Worm (Caenorhabditis elegans) whole organism, L4/young adult: Measurements from ENCODE around the gene acbp-5.

Experiments used
- W03F9.2 ChIP-seq: fragments of 150-350 bp; optimal IDR thresholded peaks from 2 replicates; lab custom pipeline; 2014; ENCODE audit warnings: missing biosample characterization, missing genetic modification characterization
- him-1 ChIP-seq: sonication (generic microtip); optimal IDR thresholded peaks from 2 replicates; lab custom pipeline; 2016; ENCODE audit warnings: missing genotype, missing genetic modification reagents, missing genetic modification characterization, missing compliant biosample characterization

- TF ChIP-seq W03F9.2 (tag; lab: Kevin White, UChicago) = no peak
- TF ChIP-seq him-1 (tag; lab: Kevin White, UChicago) = no peak
Measured at ce11 chrIII:13616793-13617192, 24.7 kb downstream of the acbp-5 start, which contains the start of gene T12D8.9.
